Fruit fly (Drosophila melanogaster): ENCODE data around the gene LIMK1.

Gene LIMK1

DNA sequence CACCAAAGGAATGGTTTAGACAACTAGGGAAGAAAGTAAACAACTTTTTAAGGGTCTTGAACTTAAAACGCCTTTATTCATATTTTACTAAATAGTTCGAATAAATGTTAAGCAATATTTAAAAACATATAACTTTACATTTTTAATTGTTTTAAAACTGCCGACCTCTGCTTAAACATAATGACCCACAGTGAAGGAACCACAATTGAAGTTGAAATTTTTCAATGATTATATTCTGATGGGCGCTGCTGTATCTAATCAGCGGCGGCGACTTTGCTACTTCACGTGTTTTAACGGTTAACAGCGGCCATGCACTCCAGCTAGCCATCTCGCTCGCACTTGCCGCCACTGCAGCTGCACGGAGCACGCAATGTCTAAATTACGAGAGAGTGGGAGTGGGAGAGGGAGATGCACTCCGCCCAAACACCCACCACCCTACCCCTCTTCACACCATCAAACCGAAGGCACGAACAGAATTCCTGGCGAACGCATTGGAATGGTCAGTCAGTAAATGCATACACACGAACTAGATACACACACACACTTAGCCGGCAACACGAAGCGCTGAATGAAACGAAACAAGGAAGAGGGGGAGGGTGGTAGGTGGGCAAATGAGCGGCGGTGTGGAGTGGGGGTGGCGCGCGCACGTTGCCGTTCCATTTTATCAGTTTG is 13.2 kb downstream of the LIMK1 start:
- no peak for TF ChIP-seq CTCF (optimal IDR thresholded peaks at IDR 0.05)
- TF ChIP-seq CG8478 (optimal IDR thresholded peaks at IDR 0.05): no peak

DNA sequence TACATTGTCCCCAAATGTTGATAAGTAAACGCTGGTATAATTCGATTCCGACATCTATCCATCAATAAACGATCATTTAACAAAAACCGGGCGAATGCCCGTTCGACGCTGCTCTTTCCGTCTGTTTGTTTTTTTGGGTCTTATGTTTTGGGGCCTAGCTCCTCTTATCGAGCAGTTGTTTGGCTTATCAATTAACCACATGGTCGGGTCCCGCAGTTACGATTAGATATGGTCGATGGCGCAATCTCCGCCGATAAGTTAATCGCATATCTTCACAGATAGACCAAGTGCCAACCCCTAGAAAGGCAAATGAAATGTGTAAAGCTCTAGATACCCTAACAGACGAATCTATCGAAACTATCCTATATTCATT is 13.7 kb downstream of the LIMK1 start:
- no peak for TF ChIP-seq CTCF (optimal IDR thresholded peaks at IDR 0.05)
- no peak for TF ChIP-seq CG8478 (optimal IDR thresholded peaks at IDR 0.05)

DNA sequence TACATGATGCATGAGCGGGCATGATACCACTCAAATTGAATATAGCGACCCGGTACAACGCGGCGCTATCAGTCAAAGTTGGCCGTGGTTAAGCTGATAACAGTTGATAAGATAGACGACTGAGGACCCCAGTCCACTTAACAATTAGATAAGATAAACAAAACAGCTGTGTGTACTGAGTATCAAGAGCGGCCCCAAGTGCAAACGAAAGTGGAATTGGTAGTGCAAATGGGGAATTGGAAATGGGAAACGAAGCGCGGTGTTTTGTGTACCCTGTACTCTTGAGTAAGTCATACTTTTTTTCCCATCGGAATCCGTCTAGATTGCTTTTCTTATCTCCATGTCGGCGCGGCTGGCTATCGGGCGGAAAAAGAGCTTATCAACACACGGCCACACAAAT is 14.3 kb downstream of the LIMK1 start:
- no peak for TF ChIP-seq CTCF (optimal IDR thresholded peaks at IDR 0.05)
- TF ChIP-seq CG8478 (optimal IDR thresholded peaks at IDR 0.05): no peak

DNA sequence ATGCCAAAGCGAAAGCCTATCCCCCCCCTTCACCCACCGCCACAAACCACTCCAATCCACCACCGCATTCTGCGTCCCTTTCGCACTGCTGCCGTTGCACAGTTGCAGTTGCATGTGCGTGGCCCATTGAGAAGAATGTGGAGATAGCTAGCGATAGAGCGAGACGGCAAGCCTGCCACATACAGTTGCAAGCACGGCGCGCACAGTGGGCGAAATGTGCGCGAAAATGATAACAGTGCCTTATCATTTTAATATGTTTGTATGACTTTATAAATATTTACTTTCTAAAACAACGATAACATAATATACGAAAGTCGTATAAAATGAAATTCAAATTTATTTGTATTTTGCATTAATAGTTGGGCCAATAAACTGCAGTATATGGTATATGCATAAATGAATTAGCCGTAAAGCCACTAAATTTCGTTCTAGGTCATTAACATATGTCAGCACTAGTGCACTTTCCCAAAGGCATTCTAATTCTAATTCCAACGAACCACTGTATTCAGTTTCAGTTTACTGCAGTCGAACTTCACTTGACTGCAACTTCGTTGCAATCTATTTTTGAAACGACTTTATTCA is 16.1 kb downstream of the LIMK1 start:
- TF ChIP-seq CTCF (optimal IDR thresholded peaks at IDR 0.05): no peak
- no peak for TF ChIP-seq CG8478 (optimal IDR thresholded peaks at IDR 0.05)

DNA sequence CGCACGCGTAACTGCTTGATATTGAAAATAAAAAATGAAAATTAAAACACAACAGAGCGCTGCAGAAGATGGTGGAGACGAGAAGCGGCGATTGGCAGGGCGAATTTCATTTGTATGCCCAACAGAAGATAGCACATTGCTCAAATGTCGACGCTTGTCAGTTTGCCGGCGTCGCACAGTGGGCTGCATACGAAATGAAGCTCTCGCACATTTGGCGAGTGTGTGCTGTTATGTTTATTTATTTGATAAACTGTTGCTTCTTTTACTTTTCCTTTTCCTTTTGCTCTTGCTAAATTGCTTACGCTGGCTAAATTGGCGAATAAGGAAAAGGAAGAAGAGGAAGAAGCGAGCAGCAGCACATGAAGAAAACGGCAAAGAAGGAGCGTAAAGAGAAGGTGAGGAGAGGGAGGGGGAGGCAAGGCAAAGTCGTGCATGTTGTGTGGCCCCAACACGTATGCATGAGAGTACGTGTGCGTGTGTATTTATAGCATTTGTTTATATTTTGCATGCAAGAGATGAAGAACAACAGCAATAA is 16.6 kb downstream of the LIMK1 start:
- no peak for TF ChIP-seq CTCF (optimal IDR thresholded peaks at IDR 0.05)

DNA sequence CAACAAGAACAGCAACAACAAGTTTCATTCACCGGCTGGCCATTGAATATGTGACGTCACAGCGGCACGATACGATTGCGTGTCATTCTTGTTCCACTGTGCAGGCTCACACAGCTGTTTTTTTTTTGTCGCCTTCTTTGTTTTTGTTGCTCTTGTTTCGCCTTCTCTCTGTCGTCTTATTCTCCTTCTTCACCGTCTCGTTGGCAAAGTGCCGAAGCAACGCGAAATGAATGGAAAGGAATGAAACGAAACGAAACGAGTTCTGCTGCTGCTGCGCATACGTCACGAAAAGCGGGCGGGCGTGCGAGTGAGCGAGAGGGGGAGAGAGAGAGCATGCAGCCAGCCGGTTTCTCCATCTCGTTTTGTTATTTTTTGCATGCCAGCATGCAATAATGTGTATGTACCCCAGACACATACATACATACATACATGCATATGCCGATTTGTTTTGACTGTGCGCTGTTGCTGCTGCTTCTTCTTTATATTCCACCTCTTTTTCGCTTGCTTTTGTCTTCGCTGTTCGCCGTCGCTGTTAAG is 17.3 kb downstream of the LIMK1 start:
- TF ChIP-seq CG8478 (optimal IDR thresholded peaks at IDR 0.05) (no peak), CTCF (optimal IDR thresholded peaks at IDR 0.05) (no peak)

DNA sequence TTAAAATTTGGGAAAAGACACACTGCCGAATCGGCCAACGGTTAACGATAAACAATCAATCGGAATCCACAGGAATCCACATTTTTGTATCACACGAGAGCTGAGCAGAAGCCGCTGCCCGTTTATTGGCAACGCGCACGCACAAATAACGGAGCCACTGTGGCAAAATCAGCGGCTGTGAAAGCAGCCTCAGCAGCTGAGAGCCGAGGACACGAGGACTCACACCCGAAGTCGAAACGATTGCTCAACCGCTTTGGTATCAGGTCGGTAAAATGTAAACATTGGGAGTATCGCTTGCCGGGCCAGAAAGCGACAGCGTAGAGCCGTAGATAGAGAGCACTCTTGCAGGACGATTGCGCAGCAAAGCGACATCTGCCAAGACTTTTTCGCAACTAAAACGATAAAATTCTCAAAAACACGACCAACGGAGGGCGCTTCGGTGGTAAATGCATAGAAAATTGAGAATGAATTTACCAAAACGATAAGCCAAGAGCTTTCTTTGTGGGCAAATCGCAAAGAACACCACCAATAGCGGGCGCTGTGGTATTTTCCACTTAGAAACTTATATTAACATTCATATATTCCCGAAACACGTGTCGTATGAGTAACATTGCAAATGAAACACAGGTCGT is 23.6 kb downstream of the LIMK1 start, which contains the start of gene hwt:
Gene hwt (minus strand): TSS at position 161 of the 632 bp plus-strand sequence.
- TF ChIP-seq CTCF (optimal IDR thresholded peaks at IDR 0.05): peak; percentile 11 to 39
- no peak for TF ChIP-seq CG8478 (optimal IDR thresholded peaks at IDR 0.05)

DNA sequence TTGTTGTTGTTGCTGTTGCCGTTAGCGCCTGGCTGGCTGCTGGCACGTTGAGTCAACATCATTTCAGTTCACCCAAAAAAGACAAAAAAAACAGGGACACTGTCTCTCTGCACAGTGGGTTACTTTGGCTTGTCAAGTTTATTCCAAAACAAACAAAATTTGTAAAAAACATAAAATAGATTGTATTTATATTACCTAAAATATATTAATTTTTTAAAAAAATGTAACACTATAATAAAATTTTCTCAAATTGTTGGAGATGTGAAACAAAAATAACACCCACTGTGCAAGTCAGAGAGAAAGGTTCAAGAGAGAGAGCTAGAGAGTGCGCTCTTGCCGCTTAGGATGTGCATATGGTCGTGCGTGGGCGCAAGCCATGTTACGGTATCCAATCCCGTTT is 24.3 kb downstream of the LIMK1 start:
- TF ChIP-seq CG8478 (optimal IDR thresholded peaks at IDR 0.05): no peak

DNA sequence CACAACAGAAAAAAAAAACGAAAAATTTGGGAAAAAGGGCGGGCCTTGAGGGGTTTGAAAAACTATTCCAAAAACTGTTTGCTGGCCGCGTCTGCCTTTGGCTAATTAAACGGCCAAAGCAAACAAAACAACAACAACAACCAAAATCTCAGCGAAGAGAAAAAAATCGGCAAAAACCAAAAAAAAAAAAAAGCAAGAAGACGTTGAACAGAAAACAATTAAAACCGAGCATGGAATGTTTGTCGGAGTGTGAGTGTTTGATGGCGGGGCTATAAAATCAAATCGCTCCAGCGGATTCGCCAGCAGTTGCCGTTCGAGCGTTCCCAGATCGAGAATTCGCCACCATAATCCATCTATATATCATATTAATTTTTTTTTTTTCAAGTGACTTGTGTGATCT is 39.2 kb downstream of the LIMK1 start, which contains the start of gene Cpr11B:
Gene Cpr11B (plus strand): TSS at position 301 of the 400 bp plus-strand sequence.
- TF ChIP-seq CTCF (optimal IDR thresholded peaks at IDR 0.05) (no peak), CG8478 (optimal IDR thresholded peaks at IDR 0.05) (no peak)

DNA sequence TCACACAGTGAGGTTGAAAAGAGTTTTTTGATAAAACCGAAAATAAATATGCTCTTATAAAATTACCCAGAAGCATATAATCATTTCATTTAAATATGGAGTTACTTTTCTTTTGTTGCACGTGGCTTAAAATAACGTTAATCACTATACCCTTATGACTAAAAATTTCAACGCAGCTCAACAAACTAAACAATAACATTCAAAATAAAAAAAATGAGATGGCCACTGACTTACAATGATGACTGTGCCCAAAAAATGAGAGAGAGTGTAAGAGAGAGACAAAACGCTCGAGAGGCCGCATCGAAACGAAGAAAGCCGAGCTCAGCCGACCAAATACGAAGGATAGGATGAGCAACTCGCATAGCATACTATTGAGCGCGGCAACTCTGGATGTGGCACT is 44.3 kb downstream of the LIMK1 start:
- TF ChIP-seq CG8478 (optimal IDR thresholded peaks at IDR 0.05): no peak
- TF ChIP-seq CTCF (optimal IDR thresholded peaks at IDR 0.05): no peak

DNA sequence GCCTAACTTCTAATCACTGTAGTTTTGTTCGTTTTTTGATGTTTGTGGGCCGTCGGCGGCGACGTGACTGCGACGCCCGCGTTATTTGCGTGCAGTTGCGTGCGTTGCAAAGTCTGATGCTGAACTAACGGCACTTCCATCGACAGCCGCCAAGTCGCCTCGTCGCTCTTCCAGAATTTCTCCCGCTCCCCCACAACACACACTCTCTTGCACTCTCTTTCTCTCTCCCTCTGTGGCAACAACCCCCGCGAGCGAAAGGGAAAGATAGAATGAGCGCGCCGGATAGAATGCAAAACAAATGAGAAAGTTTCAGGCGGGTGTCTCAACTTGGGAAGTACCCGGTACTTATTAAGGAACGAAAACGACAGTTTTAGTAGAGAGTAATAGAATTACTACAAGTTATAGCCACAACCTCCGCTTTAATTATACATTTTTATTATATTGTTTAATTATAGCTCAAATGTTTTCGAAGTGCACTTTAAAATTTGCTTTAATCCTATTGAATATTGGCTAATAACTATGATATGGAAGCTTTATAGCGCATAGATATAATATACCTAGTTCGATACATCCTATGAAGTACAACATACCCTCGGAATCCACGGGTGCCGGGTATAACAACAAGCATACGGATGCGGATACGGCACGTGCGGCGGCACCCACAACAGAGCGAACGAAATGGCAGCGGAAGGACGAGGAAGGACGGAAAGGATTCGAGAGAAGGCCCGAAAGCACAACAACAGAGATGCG is 45.0 kb downstream of the LIMK1 start:
- TF ChIP-seq CG8478 (optimal IDR thresholded peaks at IDR 0.05) (no peak), CTCF (optimal IDR thresholded peaks at IDR 0.05) (no peak)

DNA sequence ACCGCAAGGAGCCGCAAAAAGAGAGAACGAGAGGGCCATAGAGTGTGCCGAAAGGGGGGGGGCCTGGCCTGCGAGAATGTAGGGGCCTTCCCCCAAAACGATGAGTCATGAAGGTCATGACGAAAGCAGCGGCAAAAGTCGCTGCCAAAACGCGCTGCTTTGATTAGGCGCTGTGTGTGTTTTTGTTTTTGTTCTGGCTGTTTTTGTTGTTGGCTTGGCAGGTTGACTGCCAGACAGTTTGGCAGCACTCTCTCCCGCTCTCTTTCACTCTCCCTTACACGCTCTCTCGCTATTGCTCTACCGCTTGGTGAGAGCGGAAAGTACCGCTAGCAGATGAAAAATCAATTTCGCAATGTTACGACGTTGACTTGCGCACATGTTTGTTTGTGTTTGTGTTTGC is 45.9 kb downstream of the LIMK1 start:
- TF ChIP-seq CTCF (optimal IDR thresholded peaks at IDR 0.05) (no peak), CG8478 (optimal IDR thresholded peaks at IDR 0.05) (no peak)

DNA sequence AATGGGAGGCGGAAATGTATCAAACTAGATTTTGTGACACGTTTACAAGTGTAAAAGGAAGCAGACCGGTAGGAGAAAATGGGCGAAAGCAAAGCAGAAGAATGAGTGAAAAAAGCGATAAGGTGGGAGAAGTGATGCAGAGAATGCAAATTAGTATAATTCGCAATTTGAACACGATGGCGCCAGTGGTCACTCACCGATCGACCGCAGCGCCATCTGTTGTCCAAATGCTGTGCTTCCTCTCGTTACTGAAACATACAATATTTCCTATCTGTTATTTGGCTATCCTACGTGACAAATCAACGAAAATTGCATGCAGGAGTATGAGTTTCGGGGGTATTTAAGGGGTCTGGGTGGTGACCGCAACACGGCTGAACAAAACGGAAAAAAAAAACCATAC is 51.2 kb downstream of the LIMK1 start:
- TF ChIP-seq CG8478 (optimal IDR thresholded peaks at IDR 0.05): no peak
- peak; percentile 78 to 85 for TF ChIP-seq CTCF (optimal IDR thresholded peaks at IDR 0.05)

DNA sequence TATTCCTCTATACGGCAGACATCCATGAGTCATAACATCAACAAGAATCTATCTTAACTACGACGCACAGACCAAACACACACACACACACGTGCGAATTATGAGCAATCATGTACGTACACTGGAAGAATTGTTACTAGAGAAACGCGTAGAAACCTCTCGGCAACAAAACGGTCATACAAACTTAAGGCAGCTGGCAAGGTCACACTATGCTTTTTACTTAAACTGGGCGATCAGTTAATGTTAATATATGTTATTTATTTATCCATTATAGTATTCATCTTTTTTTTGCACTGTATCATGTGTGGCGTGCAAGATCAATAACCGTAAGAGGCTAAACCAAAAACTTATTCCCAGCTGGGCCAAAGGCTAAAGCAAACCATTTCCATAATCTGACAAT is 52.8 kb downstream of the LIMK1 start:
- TF ChIP-seq CTCF (optimal IDR thresholded peaks at IDR 0.05) (no peak), CG8478 (optimal IDR thresholded peaks at IDR 0.05) (no peak)
